Worm (Caenorhabditis elegans) whole organism, early embryonic: ENCODE data around the gene F53F4.17.

ENCODE experiments used
- ceh-13 ChIP-seq: fragments of 200-800 bp; sonication (Bioruptor generic); optimal IDR thresholded peaks from 2 replicates; lab custom pipeline; 2018; ENCODE audit warnings: mild to moderate bottlenecking, missing genetic modification characterization, missing compliant biosample characterization
- tra-4 ChIP-seq: sonication (generic microtip); optimal IDR thresholded peaks from 2 replicates; lab custom pipeline; 2017; ENCODE audit warnings: missing genetic modification characterization, missing compliant biosample characterization

DNA sequence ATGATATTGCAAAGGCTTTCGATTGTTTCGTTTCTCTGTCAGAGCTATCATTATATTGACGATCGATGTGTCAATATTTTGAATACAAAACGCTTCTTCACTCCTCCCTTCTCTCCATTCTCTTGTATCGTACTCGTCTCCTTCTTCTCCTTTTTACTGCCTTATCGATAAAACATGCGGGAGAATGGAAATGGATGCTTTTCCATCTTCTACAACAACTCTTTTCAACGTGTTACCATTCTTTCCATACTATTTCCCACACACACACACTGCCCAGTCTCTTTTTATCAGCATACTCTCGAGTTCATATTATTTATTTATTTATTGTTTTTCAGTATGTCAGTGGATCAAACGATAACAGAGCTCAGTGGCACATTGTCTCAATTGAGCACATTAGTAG, 9.4 kb upstream of the F53F4.17 start, which contains the start of gene C50B8.6:
- TF ChIP-seq tra-4 (tag; lab: Kevin White, UChicago) = no peak
- TF ChIP-seq ceh-13 (GFP tag; lab: Kevin White, UChicago) = no peak
